Worm (Caenorhabditis elegans): Measurements from ENCODE around the gene hlh-6.

hlh-6 gene

DNA sequence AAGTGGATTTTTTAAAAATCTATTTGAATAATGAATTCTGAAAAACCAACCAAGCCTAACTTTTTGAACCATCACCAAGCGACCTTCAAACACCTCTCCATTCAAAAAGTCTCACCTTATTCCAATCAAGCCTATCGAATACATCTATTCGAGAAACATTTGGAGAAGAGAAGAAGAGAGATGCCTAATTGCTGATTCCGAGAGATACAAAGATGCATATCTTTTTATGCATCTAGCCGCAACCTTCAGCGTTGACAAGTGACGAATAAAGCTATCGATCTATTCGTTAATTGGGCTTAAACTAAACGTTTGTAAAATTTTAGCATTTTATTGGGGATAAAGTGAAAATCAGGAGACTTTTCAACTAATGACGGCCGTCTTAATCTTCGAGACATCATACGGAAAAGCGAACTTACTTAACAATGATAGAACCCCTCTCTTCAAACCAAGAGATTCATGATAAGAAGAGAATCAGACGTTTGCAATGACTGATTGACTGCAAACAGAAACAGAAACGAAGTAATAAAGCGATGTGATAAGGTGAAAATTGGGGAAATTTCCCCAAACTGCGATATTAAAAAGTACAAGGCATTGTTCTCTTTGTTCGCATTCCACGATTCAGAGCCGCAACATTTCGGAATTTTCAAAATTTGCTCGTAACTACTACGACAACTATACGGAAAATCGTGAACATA lies 30.5 kb upstream of the hlh-6 start:
- TF ChIP-seq W03F9.2 (tag; optimal IDR thresholded peaks at IDR 0.05) = peak; percentile 15
- no peak for TF ChIP-seq him-1 (tag; optimal IDR thresholded peaks at IDR 0.05)

DNA sequence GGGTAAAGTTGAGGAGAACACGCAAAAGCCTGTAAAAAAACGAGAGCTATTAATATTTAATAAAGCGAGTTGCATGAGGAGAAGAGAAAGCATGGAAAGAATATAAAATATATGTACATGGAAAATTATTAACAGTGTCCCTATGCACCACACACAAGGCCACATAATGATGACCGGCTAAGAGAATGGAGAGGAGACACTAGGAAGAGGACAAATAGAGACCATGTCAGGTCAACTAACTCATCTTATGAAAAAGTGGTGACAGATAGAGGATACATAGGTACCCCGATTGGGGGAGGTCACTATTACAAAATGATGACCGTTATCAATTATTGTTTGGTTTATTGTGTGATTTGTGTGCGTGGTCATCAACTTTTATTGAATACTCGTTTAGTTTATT lies 29.8 kb upstream of the hlh-6 start, which contains the start of gene fzr-1:
TSS of gene fzr-1 (minus strand) at position 29 of the 400 bp plus-strand sequence.
- TF ChIP-seq him-1 (tag; optimal IDR thresholded peaks at IDR 0.05) (no peak), W03F9.2 (tag; optimal IDR thresholded peaks at IDR 0.05) (no peak), dao-5 (tag; optimal IDR thresholded peaks at IDR 0.05) (no peak)

DNA sequence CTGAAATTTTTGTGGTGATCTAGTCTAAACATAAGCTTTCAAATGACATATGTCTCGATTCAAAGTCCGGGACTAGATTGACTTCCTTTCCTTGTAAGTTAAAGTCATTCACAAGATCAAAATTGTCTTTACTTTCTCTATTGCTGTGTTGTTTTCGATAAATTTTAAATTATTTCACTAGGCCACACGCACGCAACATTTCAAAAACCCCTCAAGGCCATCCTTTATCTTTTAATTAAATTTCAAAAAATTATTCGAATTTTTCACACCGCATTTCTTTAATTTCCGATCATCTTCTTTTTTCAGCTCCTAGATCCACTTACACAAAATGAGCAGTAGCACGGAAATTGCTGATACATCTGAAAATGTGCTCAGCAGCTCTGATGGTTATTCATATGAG lies 21.7 kb upstream of the hlh-6 start, which contains the start of gene ZK1307.7:
TSS of gene ZK1307.7 (plus strand) at position 301 of the 400 bp plus-strand sequence.
- TF ChIP-seq dao-5 (tag; optimal IDR thresholded peaks at IDR 0.05) (no peak), W03F9.2 (tag; optimal IDR thresholded peaks at IDR 0.05) (no peak), him-1 (tag; optimal IDR thresholded peaks at IDR 0.05) (no peak)

DNA sequence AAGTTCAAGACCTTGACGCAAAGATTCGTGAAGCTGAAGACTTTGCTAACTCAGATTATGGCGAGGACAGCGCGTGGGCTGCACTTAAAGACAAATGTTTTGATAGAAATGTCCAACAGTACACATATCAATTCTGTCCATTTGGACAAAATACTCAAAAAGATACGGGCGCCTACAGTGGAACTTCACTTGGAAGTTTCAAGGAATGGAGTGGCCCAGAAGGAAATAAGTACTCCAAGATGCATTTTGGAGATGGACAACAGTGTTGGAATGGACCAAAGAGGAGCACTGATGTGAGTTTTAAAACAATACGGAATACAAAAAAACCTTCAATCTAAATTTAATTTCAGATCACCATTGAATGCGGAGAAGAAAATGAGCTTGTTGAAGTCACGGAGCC lies 11.3 kb upstream of the hlh-6 start:
- TF ChIP-seq dao-5 (tag; optimal IDR thresholded peaks at IDR 0.05) = no peak
- no peak for TF ChIP-seq W03F9.2 (tag; optimal IDR thresholded peaks at IDR 0.05)
- TF ChIP-seq him-1 (tag; optimal IDR thresholded peaks at IDR 0.05) = no peak

DNA sequence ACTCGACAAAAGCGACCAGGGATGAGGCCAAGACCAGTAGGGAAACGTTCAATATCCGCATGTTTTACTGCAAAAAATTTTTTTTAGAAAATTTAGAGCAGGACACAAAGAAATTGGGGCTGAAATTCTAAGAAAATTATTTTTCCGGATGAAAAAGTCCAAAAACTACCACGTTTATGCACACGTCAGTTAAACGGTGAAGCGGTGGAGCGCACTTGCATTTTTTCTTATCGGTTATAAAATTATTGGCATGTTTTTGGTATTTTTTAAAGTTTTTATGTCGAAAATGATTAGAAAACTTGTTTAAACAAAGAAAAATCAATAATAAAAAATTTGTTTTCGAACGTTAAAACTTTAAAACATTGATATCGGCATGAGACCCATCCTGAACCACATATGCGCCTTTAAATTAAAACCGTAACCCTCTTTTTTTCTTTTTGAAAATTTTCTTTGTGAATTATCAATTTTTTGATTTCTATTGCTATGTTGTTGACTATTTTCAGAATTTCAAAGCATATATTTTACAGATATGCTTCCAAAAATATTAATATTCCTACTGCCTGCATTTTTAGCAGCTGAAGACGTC lies 9.6 kb upstream of the hlh-6 start, which contains the start of the genes dnj-20 and ZK1307.8:
TSS of gene dnj-20 (minus strand) at position 67 of the 586 bp plus-strand sequence.
TSS of gene ZK1307.8 (plus strand) at position 504 of the 586 bp plus-strand sequence.
- no peak for TF ChIP-seq him-1 (tag; optimal IDR thresholded peaks at IDR 0.05)
- TF ChIP-seq dao-5 (tag; optimal IDR thresholded peaks at IDR 0.05) = no peak
- peak; percentile 35 for TF ChIP-seq W03F9.2 (tag; optimal IDR thresholded peaks at IDR 0.05)

DNA sequence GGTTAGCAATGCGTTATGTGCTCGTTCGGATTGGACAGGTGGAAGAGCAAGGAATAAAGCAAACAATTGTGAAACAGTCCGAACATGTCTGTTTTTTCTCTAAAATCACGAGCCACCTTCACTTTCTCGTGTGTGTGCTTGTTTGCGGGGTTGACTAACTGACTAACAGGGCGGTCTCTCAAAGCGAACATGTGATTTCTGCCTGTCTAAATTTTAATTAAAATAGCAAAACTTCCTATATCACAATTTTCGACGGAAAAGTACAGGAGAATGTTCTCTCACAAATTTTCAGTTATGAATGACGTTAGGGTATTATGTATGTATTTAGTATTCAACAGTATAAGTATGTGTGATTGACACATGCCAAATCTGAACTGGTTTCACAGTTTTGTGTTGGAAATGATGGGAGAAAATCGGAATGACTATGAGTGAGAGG lies 7.3 kb upstream of the hlh-6 start:
- TF ChIP-seq W03F9.2 (tag; optimal IDR thresholded peaks at IDR 0.05) (peak; percentile 14), dao-5 (tag; optimal IDR thresholded peaks at IDR 0.05) (no peak)

DNA sequence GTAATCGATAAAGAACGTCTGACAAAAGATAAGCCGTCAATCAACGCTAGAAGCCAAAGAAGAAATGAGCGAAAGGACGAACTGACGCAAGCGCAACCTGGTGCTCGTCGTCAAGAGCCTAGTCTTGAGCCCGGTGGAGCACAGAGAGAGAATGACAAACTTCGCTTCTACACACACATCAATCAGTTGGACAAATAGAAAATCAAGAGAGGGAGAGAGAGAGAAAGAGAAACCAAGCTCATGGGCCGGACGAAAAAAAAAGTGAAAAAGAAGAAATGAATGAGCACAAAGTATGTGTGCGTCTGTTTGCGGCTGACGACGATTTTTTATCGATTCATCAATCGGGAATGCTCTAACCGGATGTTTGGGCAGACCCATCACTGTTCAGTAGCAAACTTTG lies 6.5 kb upstream of the hlh-6 start:
- TF ChIP-seq him-1 (tag; optimal IDR thresholded peaks at IDR 0.05) (no peak), W03F9.2 (tag; optimal IDR thresholded peaks at IDR 0.05) (no peak), dao-5 (tag; optimal IDR thresholded peaks at IDR 0.05) (no peak)

DNA sequence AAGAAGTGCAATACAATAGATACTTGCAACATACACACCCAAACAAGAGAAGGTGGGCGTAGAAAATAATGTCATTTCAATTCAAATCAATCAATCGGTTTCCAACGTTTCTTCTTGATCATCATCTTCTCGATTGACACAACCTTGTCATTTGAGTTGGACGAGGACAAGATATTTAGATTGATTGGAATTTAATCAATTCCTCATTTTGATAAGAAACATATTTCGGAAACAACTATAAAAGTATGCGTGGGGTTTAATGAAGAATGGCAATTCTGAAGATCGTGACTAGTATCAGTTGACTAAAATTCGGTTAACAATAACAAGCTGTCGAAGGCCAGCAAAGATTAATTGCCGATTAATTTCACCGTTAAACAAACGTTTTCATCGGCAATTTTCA lies 6.0 kb upstream of the hlh-6 start:
- no peak for TF ChIP-seq W03F9.2 (tag; optimal IDR thresholded peaks at IDR 0.05)
- TF ChIP-seq him-1 (tag; optimal IDR thresholded peaks at IDR 0.05) = no peak

DNA sequence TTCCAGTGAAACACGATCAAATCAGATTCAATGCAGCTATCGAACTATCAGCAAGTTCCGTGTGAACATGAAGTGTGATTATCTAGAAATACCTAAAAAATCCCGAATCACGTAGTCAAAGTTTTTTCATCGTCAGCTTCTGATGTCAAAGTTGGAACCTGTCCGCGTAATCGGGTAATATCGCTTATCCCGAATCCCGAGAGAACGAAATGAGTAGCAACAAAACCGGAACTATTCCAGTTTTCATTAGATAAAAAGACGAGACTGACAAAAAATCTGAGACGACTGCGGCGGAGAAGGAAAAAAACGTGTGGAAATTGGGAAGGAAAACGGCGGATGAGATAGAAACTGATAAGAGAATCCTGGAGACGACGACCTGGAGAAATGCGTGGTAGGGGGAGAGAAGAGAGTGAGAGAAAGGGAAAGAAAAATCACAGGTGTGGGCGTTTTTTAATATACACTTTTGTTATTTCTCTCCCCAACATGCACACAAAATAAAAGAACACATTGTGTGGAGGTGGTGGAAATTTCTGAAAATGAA lies 5.4 kb upstream of the hlh-6 start:
- TF ChIP-seq dao-5 (tag; optimal IDR thresholded peaks at IDR 0.05) (no peak), W03F9.2 (tag; optimal IDR thresholded peaks at IDR 0.05) (no peak), him-1 (tag; optimal IDR thresholded peaks at IDR 0.05) (no peak)

DNA sequence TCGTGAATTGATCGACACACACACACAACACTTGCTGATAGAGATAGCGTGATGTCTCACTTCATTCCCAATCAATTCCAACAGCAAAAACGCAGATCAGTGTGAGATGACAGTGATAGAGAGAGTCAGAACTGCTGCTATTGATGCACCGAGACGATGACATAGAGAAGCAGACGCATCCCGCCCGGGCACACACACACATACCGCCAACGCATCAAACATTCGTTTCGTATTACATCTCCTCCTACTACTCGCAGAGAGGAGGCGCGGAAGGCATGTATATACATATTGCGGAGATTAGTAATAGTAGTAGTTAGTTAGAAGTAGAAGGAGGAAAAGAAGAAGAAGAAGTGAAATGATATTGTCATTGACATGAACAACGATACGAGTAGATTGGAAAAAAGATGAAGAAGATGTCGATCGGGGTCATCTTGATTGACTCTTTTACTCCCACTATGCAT lies 4.8 kb upstream of the hlh-6 start:
- no peak for TF ChIP-seq him-1 (tag; optimal IDR thresholded peaks at IDR 0.05)
- TF ChIP-seq dao-5 (tag; optimal IDR thresholded peaks at IDR 0.05) = no peak
- TF ChIP-seq W03F9.2 (tag; optimal IDR thresholded peaks at IDR 0.05) = no peak

DNA sequence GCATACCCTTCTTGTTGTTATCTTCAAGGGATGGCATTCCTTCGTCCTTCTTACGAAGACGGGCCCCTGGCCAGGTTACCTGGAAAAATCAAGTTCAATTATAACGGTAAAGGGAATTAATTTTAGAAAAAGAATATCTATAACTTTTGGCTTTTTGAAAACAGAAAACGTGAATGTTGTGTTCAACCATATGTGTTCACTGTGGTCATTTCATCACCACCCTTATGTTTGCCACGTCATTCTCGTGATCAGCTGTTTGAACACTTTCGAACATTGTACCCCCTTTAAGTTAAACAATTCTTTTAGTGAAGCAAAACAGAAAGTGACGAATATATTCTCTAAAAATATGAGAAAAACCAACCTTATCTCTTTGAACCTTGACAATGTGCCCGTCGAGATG lies 4.1 kb upstream of the hlh-6 start:
- TF ChIP-seq W03F9.2 (tag; optimal IDR thresholded peaks at IDR 0.05) (no peak), dao-5 (tag; optimal IDR thresholded peaks at IDR 0.05) (no peak), him-1 (tag; optimal IDR thresholded peaks at IDR 0.05) (no peak)

DNA sequence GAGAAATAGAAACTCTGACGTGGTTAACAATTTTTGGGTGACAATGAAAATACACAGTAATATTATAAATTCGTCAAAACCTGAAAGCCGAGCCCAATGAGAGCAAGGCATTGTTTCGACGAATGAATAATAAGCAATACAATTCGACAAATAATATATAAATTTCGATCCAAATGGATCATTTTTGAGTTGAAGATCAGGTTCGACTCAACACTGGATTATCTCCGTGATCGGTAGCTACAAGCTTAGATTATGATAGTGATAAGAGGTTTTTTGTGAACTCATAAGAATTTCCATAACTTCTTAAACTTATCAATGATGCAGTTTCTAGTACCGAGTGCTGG lies 3.2 kb upstream of the hlh-6 start:
- TF ChIP-seq dao-5 (tag; optimal IDR thresholded peaks at IDR 0.05) = no peak
- TF ChIP-seq him-1 (tag; optimal IDR thresholded peaks at IDR 0.05) = no peak

DNA sequence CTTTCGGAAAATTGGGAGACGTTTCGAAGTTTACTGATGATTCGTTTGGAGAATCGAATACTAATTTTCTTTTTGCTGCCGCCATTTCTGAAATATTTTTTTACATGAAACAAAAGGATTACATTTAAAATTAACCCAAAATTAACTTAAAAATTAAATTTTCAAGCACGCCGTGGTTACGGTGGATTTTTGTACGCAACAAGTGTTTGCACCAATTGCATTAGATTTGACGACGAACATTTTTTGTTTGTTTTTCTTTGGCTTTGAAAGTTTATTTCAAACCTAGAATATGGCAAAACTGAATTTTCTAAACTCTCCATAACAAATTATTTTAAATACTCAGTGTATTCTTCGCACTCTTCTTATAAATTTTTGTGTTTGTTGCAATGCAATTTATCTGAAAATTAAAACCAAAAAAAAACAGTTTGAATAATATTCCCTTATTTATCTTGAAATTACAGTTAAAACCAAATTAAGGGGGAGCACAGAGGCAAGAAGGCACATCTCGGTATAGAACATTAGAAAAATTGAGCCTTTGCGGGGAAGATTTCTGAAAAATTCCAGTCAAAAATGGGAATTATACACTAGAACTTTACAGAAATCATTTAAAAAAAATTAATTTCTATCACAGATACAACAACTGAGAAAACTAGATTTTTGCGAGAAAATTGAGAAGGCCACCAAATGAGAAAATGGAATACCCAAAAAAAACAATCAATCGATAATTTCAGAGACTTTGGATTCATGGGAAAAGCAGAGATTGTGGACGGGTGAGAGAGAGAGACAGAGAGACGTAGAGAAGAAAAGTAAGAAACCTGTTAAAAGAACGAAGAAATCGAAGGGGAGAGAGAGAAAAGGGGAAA lies 2.6 kb upstream of the hlh-6 start, which contains the start of gene hal-3:
TSS of gene hal-3 (minus strand) at position 87 of the 863 bp plus-strand sequence.
- TF ChIP-seq him-1 (tag; optimal IDR thresholded peaks at IDR 0.05) = no peak
- TF ChIP-seq W03F9.2 (tag; optimal IDR thresholded peaks at IDR 0.05) = peak; percentile 16
